Worm (Caenorhabditis elegans): ENCODE data around the gene B0353.1.

The B0353.1 gene

ce11 chrIII:623754-624153, 68.0 kb downstream of the B0353.1 start (continued):
- TF ChIP-seq elt-3 (tag; optimal IDR thresholded peaks at IDR 0.05) (peak in 1 of 3 experiments; percentile 28), lsy-12 (tag; optimal IDR thresholded peaks at IDR 0.05) (no peak), hmg-11 (tag; optimal IDR thresholded peaks at IDR 0.05) (peak; percentile 88), nhr-76 (tag; optimal IDR thresholded peaks at IDR 0.05) (no peak), elt-2 (tag; optimal IDR thresholded peaks at IDR 0.05) (peak; percentile 97), ceh-28 (tag; optimal IDR thresholded peaks at IDR 0.05) (peak; percentile 50), zag-1 (tag; optimal IDR thresholded peaks at IDR 0.05) (peak; percentile 36), mdl-1 (tag; optimal IDR thresholded peaks at IDR 0.05) (peak; percentile 80), eor-1 (tag; optimal IDR thresholded peaks at IDR 0.05) (no peak), nhr-11 (tag; optimal IDR thresholded peaks at IDR 0.05) (no peak), nhr-12 (tag; optimal IDR thresholded peaks at IDR 0.05) (no peak), R02D3.7 (tag; optimal IDR thresholded peaks at IDR 0.05) (peak; percentile 34), ztf-4 (tag; optimal IDR thresholded peaks at IDR 0.05) (no peak), ceh-82 (tag; optimal IDR thresholded peaks at IDR 0.05) (no peak)
